Worm (Caenorhabditis elegans) whole organism, L1 larva: ENCODE results near the gene lron-13.

Experiments
- C34B4.2 ChIP-seq: sonication (generic microtip); optimal IDR thresholded peaks from 2 replicates; lab custom pipeline; 2017; ENCODE audit warnings: mild to moderate bottlenecking, missing genetic modification characterization, missing compliant biosample characterization
- alr-1 ChIP-seq: fragments of 200-800 bp; sonication (Bioruptor generic); optimal IDR thresholded peaks from 2 replicates; lab custom pipeline; 2018; ENCODE audit warnings: borderline replicate concordance, mild to moderate bottlenecking, missing genetic modification characterization, missing compliant biosample characterization
- aly-2 ChIP-seq: fragments of 150-350 bp; optimal IDR thresholded peaks from 2 replicates; lab custom pipeline; 2014; ENCODE audit warnings: missing biosample characterization, missing genetic modification characterization
- ama-1 ChIP-seq: fragments of 150-350 bp; optimal IDR thresholded peaks from 2 replicates; lab custom pipeline; 2014
- blmp-1 ChIP-seq: fragments of 150-350 bp; optimal IDR thresholded peaks from 2 replicates; lab custom pipeline; 2014; ENCODE audit warnings: missing biosample characterization, missing genetic modification characterization
- ceh-63 ChIP-seq: fragments of 200-800 bp; sonication (Bioruptor generic); optimal IDR thresholded peaks from 2 replicates; lab custom pipeline; 2018; ENCODE audit warnings: mild to moderate bottlenecking, missing genetic modification characterization, missing compliant biosample characterization
- ceh-8 ChIP-seq: fragments of 200-800 bp; sonication (Bioruptor generic); optimal IDR thresholded peaks from 2 replicates; lab custom pipeline; 2018; ENCODE audit warnings: mild to moderate bottlenecking, missing genetic modification characterization, moderate library complexity, missing compliant biosample characterization
- ceh-88 ChIP-seq: fragments of 200-800 bp; sonication (Bioruptor generic); IDR thresholded peaks from 2 replicates; pipeline ENCODE4 v1.3.6; 2022; ENCODE audit warnings: missing genetic modification characterization, missing compliant biosample characterization
- dsc-1 ChIP-seq: sonication (generic microtip); optimal IDR thresholded peaks from 2 replicates; lab custom pipeline; 2016; ENCODE audit warnings: mild to moderate bottlenecking, missing genetic modification characterization, missing compliant biosample characterization
- efl-1 ChIP-seq, 4 experiments: fragments of 150-350 bp; optimal IDR thresholded peaks in 3 of 4; peaks in 1 of 4; 1 replicate in 1 of 4; 2 replicates in 3 of 4; lab custom pipeline; 2014; ENCODE audit warnings: missing biosample characterization in 2 of 4, missing genetic modification characterization in 2 of 4, missing genetic modification reagents in 2 of 4
- efl-3 ChIP-seq: fragments of 200-800 bp; sonication (Bioruptor generic); optimal IDR thresholded peaks from 2 replicates; lab custom pipeline; 2018; ENCODE audit warnings: mild to moderate bottlenecking, missing genetic modification characterization, missing compliant biosample characterization
- elt-2 ChIP-seq: sonication (generic microtip); optimal IDR thresholded peaks from 2 replicates; lab custom pipeline; 2016; ENCODE audit warnings: missing genetic modification characterization, mild to moderate bottlenecking, inconsistent platforms, missing compliant biosample characterization, missing genetic modification reagents
- elt-3 ChIP-seq, 6 experiments: fragments of 150-350 bp in 1 of 6; sonication (generic microtip); optimal IDR thresholded peaks; 2 replicates each; lab custom pipeline; 2017 to 2018; ENCODE audit warnings: missing biosample characterization in 6 of 6, missing genetic modification characterization in 6 of 6, inconsistent platforms in 1 of 6
- fkh-4 ChIP-seq: sonication (generic microtip); optimal IDR thresholded peaks from 2 replicates; lab custom pipeline; 2016; ENCODE audit warnings: missing compliant biosample characterization, missing genetic modification characterization, borderline replicate concordance
- fkh-8 ChIP-seq: sonication (generic microtip); optimal IDR thresholded peaks from 2 replicates; lab custom pipeline; 2016; ENCODE audit warnings: mild to moderate bottlenecking, missing genetic modification characterization, missing compliant biosample characterization
- hpl-2 ChIP-seq: fragments of 150-350 bp; optimal IDR thresholded peaks from 2 replicates; lab custom pipeline; 2014; ENCODE audit warnings: missing biosample characterization, missing genetic modification reagents, missing genetic modification characterization
- lin-13 ChIP-seq: fragments of 150-350 bp; optimal IDR thresholded peaks from 2 replicates; lab custom pipeline; 2014; ENCODE audit warnings: missing biosample characterization, missing genetic modification reagents, missing genetic modification characterization
- lin-14 ChIP-seq: fragments of 200-800 bp; sonication (Bioruptor generic); optimal IDR thresholded peaks from 2 replicates; lab custom pipeline; 2018; ENCODE audit warnings: mild to moderate bottlenecking, missing genetic modification characterization, moderate library complexity, missing compliant biosample characterization
- lin-35 ChIP-seq, 2 experiments: fragments of 150-350 bp; optimal IDR thresholded peaks; 2 replicates each; lab custom pipeline; 2014; ENCODE audit warnings: missing biosample characterization in 2 of 2, missing genetic modification characterization in 2 of 2, missing genetic modification reagents in 2 of 2
- lir-3 ChIP-seq: sonication (generic microtip); optimal IDR thresholded peaks from 2 replicates; lab custom pipeline; 2016; ENCODE audit warnings: mild to moderate bottlenecking, missing genetic modification characterization, moderate library complexity, missing compliant biosample characterization; ENCODE audit not compliant: poor library complexity
- lsy-2 ChIP-seq, 2 experiments: fragments of 150-350 bp; optimal IDR thresholded peaks; 2 replicates each; lab custom pipeline; 2014; ENCODE audit warnings: missing biosample characterization in 2 of 2, missing genetic modification characterization in 2 of 2
- mdl-1 ChIP-seq, 2 experiments: fragments of 150-350 bp; optimal IDR thresholded peaks; 2 replicates each; lab custom pipeline; 2014 to 2017; ENCODE audit warnings: missing biosample characterization in 2 of 2, missing genetic modification characterization in 2 of 2, inconsistent platforms in 1 of 2
- mef-2 ChIP-seq: fragments of 150-350 bp; optimal IDR thresholded peaks from 2 replicates; lab custom pipeline; 2014; ENCODE audit warnings: missing biosample characterization, missing genetic modification characterization
- mep-1 ChIP-seq: fragments of 150-350 bp; optimal IDR thresholded peaks from 2 replicates; lab custom pipeline; 2014; ENCODE audit warnings: missing biosample characterization, missing genetic modification characterization
- nhr-11 ChIP-seq: fragments of 150-350 bp; optimal IDR thresholded peaks from 2 replicates; lab custom pipeline; 2014; ENCODE audit warnings: missing biosample characterization, missing genetic modification characterization
- nhr-19 ChIP-seq: fragments of 200-800 bp; sonication (Bioruptor generic); conservative IDR thresholded peaks from 2 replicates; pipeline ENCODE4 v1.3.6; 2022; ENCODE audit warnings: missing genetic modification characterization, missing compliant biosample characterization
- nhr-20 ChIP-seq: sonication (generic microtip); optimal IDR thresholded peaks from 2 replicates; lab custom pipeline; 2016; ENCODE audit warnings: mild to moderate bottlenecking, missing genetic modification characterization, missing compliant biosample characterization
- nhr-237 ChIP-seq: fragments of 150-350 bp; optimal IDR thresholded peaks from 2 replicates; lab custom pipeline; 2014; ENCODE audit warnings: missing biosample characterization, missing genetic modification characterization
- nhr-47 ChIP-seq: sonication (generic microtip); optimal IDR thresholded peaks from 2 replicates; lab custom pipeline; 2016; ENCODE audit warnings: mild to moderate bottlenecking, missing genetic modification characterization, moderate library complexity, missing compliant biosample characterization
- nhr-71 ChIP-seq: sonication (generic microtip); optimal IDR thresholded peaks from 2 replicates; lab custom pipeline; 2016; ENCODE audit warnings: mild to moderate bottlenecking, missing genetic modification characterization, moderate library complexity, missing compliant biosample characterization
- nhr-76 ChIP-seq: sonication (generic microtip); optimal IDR thresholded peaks from 2 replicates; lab custom pipeline; 2017; ENCODE audit warnings: missing biosample characterization, missing genetic modification characterization
- nhr-84 ChIP-seq: sonication (generic microtip); optimal IDR thresholded peaks from 2 replicates; lab custom pipeline; 2017; ENCODE audit warnings: missing biosample characterization, missing genetic modification characterization
- nhr-85 ChIP-seq: sonication (generic microtip); peaks from one replicate; lab custom pipeline; 2016; ENCODE audit warnings: missing genetic modification characterization, inconsistent platforms, missing compliant biosample characterization
- nhr-90 ChIP-seq: sonication (generic microtip); optimal IDR thresholded peaks from 2 replicates; lab custom pipeline; 2016; ENCODE audit warnings: mild to moderate bottlenecking, missing genetic modification characterization, missing compliant biosample characterization; ENCODE audit not compliant: poor library complexity
- pqm-1 ChIP-seq: sonication (generic microtip); optimal IDR thresholded peaks from 3 replicates; lab custom pipeline; 2017; ENCODE audit warnings: missing biosample characterization, missing genetic modification characterization
- skn-1 ChIP-seq: fragments of 150-350 bp; optimal IDR thresholded peaks from 2 replicates; lab custom pipeline; 2014; ENCODE audit warnings: missing biosample characterization, missing genetic modification characterization
- snu-23 ChIP-seq: sonication (generic microtip); optimal IDR thresholded peaks from 2 replicates; lab custom pipeline; 2016; ENCODE audit warnings: missing genetic modification characterization, missing compliant biosample characterization
- sup-37 ChIP-seq: fragments of 200-800 bp; sonication (Bioruptor generic); optimal IDR thresholded peaks from 2 replicates; lab custom pipeline; 2018; ENCODE audit warnings: mild to moderate bottlenecking, missing genetic modification characterization, missing compliant biosample characterization
- tbx-2 ChIP-seq: sonication (generic microtip); optimal IDR thresholded peaks from 2 replicates; lab custom pipeline; 2016; ENCODE audit warnings: missing genetic modification characterization, missing compliant biosample characterization
- tlp-1 ChIP-seq: fragments of 150-350 bp; optimal IDR thresholded peaks from 2 replicates; lab custom pipeline; 2014; ENCODE audit warnings: missing biosample characterization, missing genetic modification characterization
- unc-130 ChIP-seq: fragments of 150-350 bp; optimal IDR thresholded peaks from 2 replicates; lab custom pipeline; 2017; ENCODE audit warnings: missing biosample characterization, missing genetic modification characterization, inconsistent platforms
- unc-30 ChIP-seq: sonication (generic microtip); optimal IDR thresholded peaks from 2 replicates; lab custom pipeline; 2017; ENCODE audit warnings: missing biosample characterization, missing genetic modification characterization
- unc-62 ChIP-seq: fragments of 150-350 bp; optimal IDR thresholded peaks from 2 replicates; lab custom pipeline; 2014; ENCODE audit warnings: missing biosample characterization, missing genetic modification reagents, missing genetic modification characterization
- unc-98 ChIP-seq: fragments of 200-800 bp; sonication (Bioruptor generic); IDR thresholded peaks from 2 replicates; pipeline ENCODE4 v1.3.6; 2022; ENCODE audit warnings: missing genetic modification characterization, missing compliant biosample characterization
- vab-15 ChIP-seq: sonication (generic microtip); optimal IDR thresholded peaks from 2 replicates; lab custom pipeline; 2017; ENCODE audit warnings: missing genotype, mild to moderate bottlenecking, missing genetic modification characterization, missing compliant biosample characterization

Gene lron-13

ce11 chrIII:13542458-13542857 lies 15.2 kb downstream of the lron-13 start (continued):
- TF ChIP-seq mef-2 (tag; lab: Kevin White, UChicago) (no peak), nhr-90 (tag; lab: Kevin White, UChicago) (no peak), nhr-237 (tag; lab: Kevin White, UChicago) (no peak), skn-1 (tag; lab: Kevin White, UChicago) (no peak), nhr-84 (tag; lab: Kevin White, UChicago) (no peak), tlp-1 (no peak)

- no peak for TF ChIP-seq lir-3
- TF ChIP-seq ceh-63 (GFP tag; lab: Kevin White, UChicago) = no peak
- no peak for TF ChIP-seq lsy-2 (tag; optimal IDR thresholded peaks at IDR 0.05; lab: Kevin White, UChicago)
- no peak for TF ChIP-seq nhr-11
- TF ChIP-seq unc-62 (GFP tag; lab: Kevin White, UChicago) = no peak
- no peak for TF ChIP-seq efl-3 (GFP tag; lab: Kevin White, UChicago)
- no peak for TF ChIP-seq ceh-88 (GFP tag; lab: Robert Waterston, UW)
- TF ChIP-seq nhr-237 (tag; lab: Kevin White, UChicago) = no peak
- no peak for TF ChIP-seq lin-13 (GFP tag; lab: Kevin White, UChicago)
- TF ChIP-seq C34B4.2 (tag; lab: Kevin White, UChicago) = no peak
Observed at ce11 chrIII:13543434-13543833, 16.2 kb downstream of the lron-13 start, which contains the start of gene acs-5. acs-5 (minus strand) TSS chrIII:13543534.

ce11 chrIII:13544593-13544992 lies 17.4 kb downstream of the lron-13 start:
- TF ChIP-seq nhr-19 (no peak; the same call in 1 of the 2 replicates), elt-2 (tag; lab: Kevin White, UChicago) (peak; percentile 59), unc-98 (GFP tag; lab: Robert Waterston, UW) (no peak), snu-23 (GFP tag; lab: Kevin White, UChicago) (peak; percentile 39), nhr-20 (tag; lab: Kevin White, UChicago) (peak; percentile 20), mdl-1 (tag; optimal IDR thresholded peaks at IDR 0.05; lab: Kevin White, UChicago) (peak in 1 of 2 experiments; percentile 41), elt-3 (tag; optimal IDR thresholded peaks at IDR 0.05; lab: Kevin White, UChicago) (peak; percentile 67 to 92 (median 87)), ceh-63 (GFP tag; lab: Kevin White, UChicago) (no peak), blmp-1 (peak; percentile 46), lin-35 (GFP tag; optimal IDR thresholded peaks at IDR 0.05; lab: Kevin White, UChicago) (peak in 1 of 2 experiments; percentile 36), lin-14 (peak; percentile 45), vab-15 (no peak), hpl-2 (GFP tag; lab: Kevin White, UChicago) (no peak), efl-1 (optimal IDR thresholded peaks at IDR 0.05; lab: Kevin White, UChicago) (no peak), efl-1 (GFP tag; optimal IDR thresholded peaks at IDR 0.05 in 1 of 2; lab: Kevin White, UChicago) (peak in 1 of 2 experiments; percentile 92), pqm-1 (peak; percentile 26)

ce11 chrIII:13546537-13546936 lies 19.3 kb downstream of the lron-13 start, which contains the start of gene Y76A2B.4:
Y76A2B.4 (minus strand) TSS chrIII:13546777.
- TF ChIP-seq ama-1 (lab: Kevin White, UChicago) (peak; percentile 61), lin-14 (no peak)
- TF ChIP-seq, all 84 proteins: peak for 1

ce11 chrIII:13548982-13549381 lies 21.7 kb downstream of the lron-13 start, which contains the start of gene mmad-1:
mmad-1 (minus strand) TSS chrIII:13549005.
- TF ChIP-seq sup-37 (GFP tag; lab: Kevin White, UChicago) (no peak), tbx-2 (tag; lab: Kevin White, UChicago) (peak; percentile 60), fkh-8 (tag; lab: Kevin White, UChicago) (peak; percentile 73), alr-1 (no peak), dsc-1 (peak; percentile 54), skn-1 (tag; lab: Kevin White, UChicago) (peak; percentile 4), nhr-19 (peak; percentile 83), nhr-85 (tag; lab: Kevin White, UChicago) (peak; percentile 75), unc-130 (tag; lab: Kevin White, UChicago) (peak; percentile 33), nhr-47 (peak; percentile 63), fkh-4 (no peak), mep-1 (tag; lab: Kevin White, UChicago) (peak; percentile 73), ceh-8 (GFP tag; lab: Kevin White, UChicago) (peak; percentile 10), nhr-76 (tag; lab: Kevin White, UChicago) (no peak), nhr-71 (peak; percentile 86), unc-30 (tag; lab: Kevin White, UChicago) (no peak), snu-23 (GFP tag; lab: Kevin White, UChicago) (peak; percentile 78), lin-14 (peak; percentile 93), efl-3 (GFP tag; lab: Kevin White, UChicago) (no peak), lin-35 (GFP tag; optimal IDR thresholded peaks at IDR 0.05; lab: Kevin White, UChicago) (peak; percentile 45 to 64), aly-2 (no peak), nhr-237 (tag; lab: Kevin White, UChicago) (no peak)
